Worm (Caenorhabditis elegans) whole organism, young adult: ENCODE results near the gene F19F10.14.

Source experiments
- B0261.1 ChIP-seq: sonication (generic microtip); optimal IDR thresholded peaks from 2 replicates; lab custom pipeline; 2016; ENCODE audit warnings: mild to moderate bottlenecking, missing genetic modification characterization, moderate library complexity, missing compliant biosample characterization
- D2030.7 ChIP-seq: fragments of 200-800 bp; sonication (Bioruptor generic); IDR thresholded peaks from 2 replicates; pipeline ENCODE4 v1.3.6; 2022; ENCODE audit warnings: missing genetic modification reagents, missing genetic modification characterization, missing compliant biosample characterization
- F10E7.11 ChIP-seq: sonication (generic microtip); optimal IDR thresholded peaks from 2 replicates; lab custom pipeline; 2017; ENCODE audit warnings: mild to moderate bottlenecking, missing genetic modification characterization, moderate library complexity, missing compliant biosample characterization
- F33H1.4 ChIP-seq: fragments of 200-800 bp; sonication (Bioruptor generic); IDR thresholded peaks from 2 replicates; pipeline ENCODE4 v1.3.6; 2022; ENCODE audit warnings: missing genetic modification reagents, missing genetic modification characterization, missing compliant biosample characterization
- F49E8.2 ChIP-seq: sonication (generic microtip); optimal IDR thresholded peaks from 3 replicates; lab custom pipeline; 2017; ENCODE audit warnings: missing genetic modification characterization, mild to moderate bottlenecking, missing compliant biosample characterization, antibody characterized with exemption, moderate library complexity; ENCODE audit not compliant: insufficient read depth
- F57A8.1 ChIP-seq: fragments of 200-800 bp; sonication (Bioruptor generic); optimal IDR thresholded peaks from 2 replicates; lab custom pipeline; 2018; ENCODE audit warnings: mild to moderate bottlenecking, missing genetic modification characterization, moderate library complexity, missing compliant biosample characterization
- F57C9.4 ChIP-seq: sonication (generic microtip); optimal IDR thresholded peaks from 2 replicates; lab custom pipeline; 2017; ENCODE audit warnings: mild to moderate bottlenecking, missing genetic modification characterization, missing compliant biosample characterization
- Y56A3A.18 ChIP-seq: fragments of 200-800 bp; sonication (Bioruptor generic); IDR thresholded peaks from 2 replicates; pipeline ENCODE4 v1.3.6; 2022; ENCODE audit warnings: missing genetic modification reagents, missing genetic modification characterization, missing compliant biosample characterization
- Y67H2A.10 ChIP-seq: fragments of 200-800 bp; sonication (Bioruptor generic); conservative IDR thresholded peaks from 2 replicates; pipeline ENCODE4 v1.3.6; 2022; ENCODE audit warnings: missing genetic modification reagents, missing genetic modification characterization, missing compliant biosample characterization
- ama-1 ChIP-seq, 3 experiments: fragments of 150-350 bp in 1 of 3; sonication (generic microtip) in 2 of 3; optimal IDR thresholded peaks; 2 replicates each; lab custom pipeline; 2014 to 2018; ENCODE audit warnings: missing biosample characterization in 2 of 3, missing genetic modification characterization in 2 of 3, missing genetic modification reagents in 2 of 3
- atf-7 ChIP-seq: sonication (generic microtip); optimal IDR thresholded peaks from 2 replicates; lab custom pipeline; 2017; ENCODE audit warnings: mild to moderate bottlenecking, missing genetic modification characterization, missing compliant biosample characterization
- ccch-3 ChIP-seq: fragments of 200-800 bp; sonication (Bioruptor generic); optimal IDR thresholded peaks from 2 replicates; lab custom pipeline; 2018; ENCODE audit warnings: mild to moderate bottlenecking, missing genetic modification characterization, missing compliant biosample characterization
- cebp-1 ChIP-seq, 2 experiments: fragments of 200-800 bp in 1 of 2; sonication (Bioruptor generic) in 1 of 2; sonication (generic microtip) in 1 of 2; IDR thresholded peaks in 1 of 2; optimal IDR thresholded peaks in 1 of 2; 2 replicates each; pipeline versions ENCODE4 v1.3.6 to Lab custom; 2017 to 2022; ENCODE audit warnings: missing compliant biosample characterization in 2 of 2, missing genetic modification characterization in 2 of 2, mild to moderate bottlenecking in 1 of 2, missing genetic modification reagents in 1 of 2, moderate library complexity in 1 of 2
- ceh-40 ChIP-seq: fragments of 200-800 bp; sonication (Bioruptor generic); IDR thresholded peaks from 2 replicates; pipeline ENCODE4 v1.3.6; 2022; ENCODE audit warnings: missing genetic modification characterization, missing compliant biosample characterization
- dpl-1 ChIP-seq: fragments of 150-350 bp; optimal IDR thresholded peaks from 2 replicates; lab custom pipeline; 2014; ENCODE audit warnings: missing biosample characterization, missing genetic modification reagents, missing genetic modification characterization
- egrh-3 ChIP-seq: fragments of 200-800 bp; sonication (Bioruptor generic); IDR thresholded peaks from 2 replicates; pipeline ENCODE4 v1.3.6; 2022; ENCODE audit warnings: missing genetic modification reagents, missing genetic modification characterization, missing compliant biosample characterization
- ekl-4 ChIP-seq: fragments of 200-800 bp; sonication (Bioruptor generic); IDR thresholded peaks from 2 replicates; pipeline ENCODE4 v1.3.6; 2022; ENCODE audit warnings: missing genetic modification reagents, missing genetic modification characterization, missing compliant biosample characterization
- gei-17 ChIP-seq: fragments of 200-800 bp; sonication (Bioruptor generic); optimal IDR thresholded peaks from 2 replicates; lab custom pipeline; 2018; ENCODE audit warnings: mild to moderate bottlenecking, missing genetic modification characterization, missing compliant biosample characterization
- hrde-1 ChIP-seq: sonication (generic microtip); optimal IDR thresholded peaks from 2 replicates; lab custom pipeline; 2016; ENCODE audit warnings: missing genetic modification characterization, mild to moderate bottlenecking, missing compliant biosample characterization, moderate library complexity, missing genotype, missing genetic modification reagents, borderline replicate concordance
- lin-40 ChIP-seq: sonication (generic microtip); optimal IDR thresholded peaks from 2 replicates; lab custom pipeline; 2016; ENCODE audit warnings: missing genetic modification characterization, mild to moderate bottlenecking, missing compliant biosample characterization, missing genotype, missing genetic modification reagents
- lsl-1 ChIP-seq: fragments of 200-800 bp; sonication (Bioruptor generic); optimal IDR thresholded peaks from 2 replicates; lab custom pipeline; 2018; ENCODE audit warnings: mild to moderate bottlenecking, missing genetic modification characterization, moderate library complexity, missing compliant biosample characterization
- nfyb-1 ChIP-seq: fragments of 200-800 bp; sonication (Bioruptor generic); IDR thresholded peaks from 2 replicates; pipeline ENCODE4 v1.3.6; 2022; ENCODE audit warnings: missing genetic modification reagents, missing genetic modification characterization, missing compliant biosample characterization
- nhr-120 ChIP-seq: fragments of 200-800 bp; sonication (Bioruptor generic); IDR thresholded peaks from 2 replicates; pipeline ENCODE4 v1.3.6; 2022; ENCODE audit warnings: missing genetic modification characterization, missing compliant biosample characterization
- nhr-80 ChIP-seq: sonication (generic microtip); optimal IDR thresholded peaks from 2 replicates; lab custom pipeline; 2016; ENCODE audit warnings: missing genetic modification characterization, missing compliant biosample characterization
- pbrm-1 ChIP-seq: fragments of 200-800 bp; sonication (Bioruptor generic); IDR thresholded peaks from 2 replicates; pipeline ENCODE4 v1.3.6; 2022; ENCODE audit warnings: missing genetic modification reagents, missing genetic modification characterization, missing compliant biosample characterization
- pha-4 ChIP-seq: fragments of 150-350 bp; sonication (generic microtip); optimal IDR thresholded peaks from 2 replicates; lab custom pipeline; 2014; ENCODE audit warnings: missing biosample characterization, missing genetic modification reagents, missing genetic modification characterization
- rcor-1 ChIP-seq: fragments of 200-800 bp; sonication (Bioruptor generic); IDR thresholded peaks from 2 replicates; pipeline ENCODE4 v1.3.6; 2022; ENCODE audit warnings: missing genetic modification reagents, missing genetic modification characterization, missing compliant biosample characterization
- rpc-1 ChIP-seq, 2 experiments: fragments of 150-350 bp in 1 of 2; sonication (generic microtip) in 1 of 2; optimal IDR thresholded peaks; 2 replicates each; lab custom pipeline; 2014 to 2018; ENCODE audit warnings: missing biosample characterization in 1 of 2, missing genetic modification characterization in 1 of 2, missing genetic modification reagents in 1 of 2, missing genotype in 1 of 2
- sea-2 ChIP-seq: fragments of 200-800 bp; sonication (Bioruptor generic); IDR thresholded peaks from 2 replicates; pipeline ENCODE4 v1.3.6; 2022; ENCODE audit warnings: missing genetic modification characterization, missing compliant biosample characterization
- snpc-3.4 ChIP-seq: sonication (generic microtip); optimal IDR thresholded peaks from 2 replicates; lab custom pipeline; 2017; ENCODE audit warnings: missing genetic modification characterization, mild to moderate bottlenecking, missing compliant biosample characterization, antibody characterized with exemption, moderate library complexity, missing genotype, missing genetic modification reagents

F19F10.14 gene

DNA sequence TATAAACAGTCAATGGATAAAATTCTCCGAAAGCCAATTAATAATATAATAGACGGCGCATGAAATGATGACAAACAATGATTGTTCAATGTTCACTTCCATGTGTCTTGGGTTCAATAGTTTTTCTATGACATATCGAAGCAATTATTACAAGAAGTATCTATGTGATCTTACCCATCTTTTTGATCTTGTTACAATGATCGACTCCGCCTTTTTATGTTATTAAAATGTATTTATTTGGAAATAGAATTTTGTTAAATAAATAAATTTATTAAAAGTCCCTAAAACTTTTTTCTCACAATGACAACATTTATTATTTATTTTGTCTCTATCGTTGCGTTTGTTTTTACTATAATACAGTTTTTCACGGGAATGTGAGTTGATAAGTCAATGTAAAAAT, 41.0 kb downstream of the F19F10.14 start, which contains the start of gene swt-2:
Gene swt-2, plus strand, starts transcription at position 301 of the 400 bp plus-strand sequence.
- no peak for TF ChIP-seq F33H1.4 (GFP tag; lab: Robert Waterston, UW)
- TF ChIP-seq dpl-1 (GFP tag; lab: Kevin White, UChicago) = no peak
- no peak for TF ChIP-seq nhr-80 (tag; lab: Kevin White, UChicago)
- no peak for TF ChIP-seq rpc-1 (optimal IDR thresholded peaks at IDR 0.05; lab: Kevin White, UChicago)
- no peak for TF ChIP-seq rpc-1 (tag; optimal IDR thresholded peaks at IDR 0.05; lab: Kevin White, UChicago)
- TF ChIP-seq F57A8.1 = no peak
- no peak for TF ChIP-seq ekl-4
- no peak for TF ChIP-seq gei-17 (GFP tag; lab: Kevin White, UChicago)
- TF ChIP-seq pbrm-1 (GFP tag; lab: Robert Waterston, UW) = no peak
- TF ChIP-seq sea-2 (GFP tag; lab: Robert Waterston, UW) = no peak
- no peak for TF ChIP-seq Y56A3A.18 (GFP tag; lab: Robert Waterston, UW)
- TF ChIP-seq lin-40 (tag; lab: Kevin White, UChicago) = no peak
- TF ChIP-seq F57C9.4 (tag; lab: Kevin White, UChicago) = no peak
- no peak for TF ChIP-seq F10E7.11 (tag; lab: Kevin White, UChicago)
- no peak for TF ChIP-seq rcor-1 (GFP tag; lab: Robert Waterston, UW)
- no peak for TF ChIP-seq pha-4 (tag; lab: Kevin White, UChicago)
- no peak for TF ChIP-seq ama-1 (optimal IDR thresholded peaks at IDR 0.05; lab: Kevin White, UChicago)
- TF ChIP-seq ama-1 (GFP tag; optimal IDR thresholded peaks at IDR 0.05; lab: Kevin White, UChicago) = no peak

DNA sequence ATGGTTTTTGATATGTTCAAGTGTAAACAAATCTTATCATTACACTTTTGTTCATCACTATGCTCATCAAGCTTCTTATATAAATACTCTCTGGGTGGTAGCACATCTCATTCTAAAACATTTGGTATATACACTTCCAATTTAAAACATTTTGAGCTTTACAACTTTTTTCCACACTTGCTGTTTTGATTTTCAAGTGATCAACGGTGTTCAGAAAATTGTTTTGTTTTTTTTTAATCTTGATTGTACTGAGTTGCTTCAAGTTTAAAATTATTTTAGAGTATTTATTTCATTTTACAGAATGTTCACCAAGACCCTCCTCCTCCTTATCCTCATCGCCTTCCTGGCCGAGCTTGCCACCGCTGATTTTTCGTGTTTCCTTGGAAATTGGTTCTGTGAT, 42.0 kb downstream of the F19F10.14 start, which contains the start of gene C54F6.5:
Gene C54F6.5, plus strand, starts transcription at position 301 of the 400 bp plus-strand sequence.
- TF ChIP-seq pha-4 (tag; lab: Kevin White, UChicago) (no peak), F49E8.2 (tag; lab: Kevin White, UChicago) (no peak), atf-7 (tag; lab: Kevin White, UChicago) (no peak), egrh-3 (GFP tag; lab: Robert Waterston, UW) (no peak), ccch-3 (GFP tag; lab: Kevin White, UChicago) (no peak)

ce11 chrV:7527153-7527552, 43.7 kb downstream of the F19F10.14 start, which contains the start of gene C54F6.17:
Gene C54F6.17 (plus strand): TSS chrV:7527453.
- no peak for TF ChIP-seq nhr-120 (GFP tag; lab: Robert Waterston, UW)
- no peak for TF ChIP-seq D2030.7 (GFP tag; lab: Robert Waterston, UW)

DNA sequence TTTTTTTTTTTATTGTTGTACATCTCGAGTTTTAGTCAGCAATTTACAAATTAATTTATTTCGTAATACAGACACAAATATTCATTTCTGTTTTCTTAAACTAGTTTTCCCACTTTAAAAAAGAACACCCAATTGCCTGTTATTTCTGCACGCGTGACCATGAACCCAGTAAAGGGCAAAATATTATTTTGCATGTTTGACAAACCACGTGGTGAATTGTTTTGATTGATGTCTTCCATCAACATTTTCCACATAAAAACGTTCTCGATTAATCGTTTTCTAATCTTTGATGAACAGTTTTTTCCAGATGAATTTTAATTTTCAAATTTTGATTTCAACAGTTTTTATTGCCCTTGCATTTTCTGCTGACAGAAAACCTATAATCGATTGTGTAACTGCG, 45.2 kb downstream of the F19F10.14 start, which contains the start of gene C54F6.18:
Gene C54F6.18, plus strand, starts transcription at position 301 of the 400 bp plus-strand sequence.
- TF ChIP-seq lsl-1 (GFP tag; lab: Kevin White, UChicago) (no peak), nfyb-1 (no peak), rpc-1 (optimal IDR thresholded peaks at IDR 0.05; lab: Kevin White, UChicago) (no peak), rpc-1 (tag; optimal IDR thresholded peaks at IDR 0.05; lab: Kevin White, UChicago) (no peak), Y67H2A.10 (GFP tag; lab: Robert Waterston, UW) (no peak), hrde-1 (tag; lab: Kevin White, UChicago) (no peak), snpc-3.4 (tag; lab: Kevin White, UChicago) (no peak), rcor-1 (GFP tag; lab: Robert Waterston, UW) (no peak), B0261.1 (tag; lab: Kevin White, UChicago) (no peak), ceh-40 (GFP tag; lab: Robert Waterston, UW) (no peak), cebp-1 (GFP tag; IDR thresholded peaks at IDR 0.05; lab: Robert Waterston, UW) (no peak), cebp-1 (tag; optimal IDR thresholded peaks at IDR 0.05; lab: Kevin White, UChicago) (no peak), lin-40 (tag; lab: Kevin White, UChicago) (no peak)
